Worm (Caenorhabditis elegans) whole organism, mixed stage, embryonic: ENCODE results near the gene W08A12.3.

ENCODE experiments used
- M03D4.4 ChIP-seq: sonication (generic microtip); optimal IDR thresholded peaks from 2 replicates; lab custom pipeline; 2017; ENCODE audit warnings: mild to moderate bottlenecking, missing genetic modification characterization, missing compliant biosample characterization
- bed-3 ChIP-seq: fragments of 200-800 bp; sonication (Bioruptor generic); optimal IDR thresholded peaks from 3 replicates; lab custom pipeline; 2018; ENCODE audit warnings: mild to moderate bottlenecking, missing genetic modification characterization, moderate library complexity, missing compliant biosample characterization
- blmp-1 ChIP-seq: fragments of 150-350 bp; optimal IDR thresholded peaks from 2 replicates; lab custom pipeline; 2014; ENCODE audit warnings: missing biosample characterization, missing genetic modification characterization
- ceh-39 ChIP-seq: fragments of 150-350 bp; optimal IDR thresholded peaks from 2 replicates; lab custom pipeline; 2014; ENCODE audit warnings: missing biosample characterization, missing genetic modification characterization
- ceh-43 ChIP-seq: fragments of 200-800 bp; sonication (Bioruptor generic); optimal IDR thresholded peaks from 2 replicates; lab custom pipeline; 2018; ENCODE audit warnings: mild to moderate bottlenecking, missing genetic modification characterization, moderate library complexity, missing compliant biosample characterization
- ceh-83 ChIP-seq: fragments of 200-800 bp; sonication (Bioruptor generic); optimal IDR thresholded peaks from 2 replicates; lab custom pipeline; 2018; ENCODE audit warnings: mild to moderate bottlenecking, missing genetic modification characterization, missing compliant biosample characterization
- ces-1 ChIP-seq: fragments of 150-350 bp; optimal IDR thresholded peaks from 2 replicates; lab custom pipeline; 2014; ENCODE audit warnings: missing biosample characterization, missing genetic modification reagents, missing genetic modification characterization
- cnd-1 ChIP-seq: fragments of 200-800 bp; sonication (Bioruptor generic); optimal IDR thresholded peaks from 2 replicates; lab custom pipeline; 2018; ENCODE audit warnings: mild to moderate bottlenecking, missing genetic modification characterization, missing compliant biosample characterization
- drap-1 ChIP-seq: fragments of 200-800 bp; sonication (Bioruptor generic); optimal IDR thresholded peaks from 3 replicates; lab custom pipeline; 2018; ENCODE audit warnings: mild to moderate bottlenecking, missing genetic modification characterization, missing compliant biosample characterization
- elt-1 ChIP-seq: sonication (generic microtip); optimal IDR thresholded peaks from 2 replicates; lab custom pipeline; 2017; ENCODE audit warnings: missing genetic modification characterization, mild to moderate bottlenecking, missing compliant biosample characterization, antibody characterized with exemption, moderate library complexity, borderline replicate concordance; ENCODE audit not compliant: insufficient read depth
- elt-3 ChIP-seq: fragments of 150-350 bp; optimal IDR thresholded peaks from 2 replicates; lab custom pipeline; 2014; ENCODE audit warnings: missing biosample characterization, missing genetic modification characterization
- ham-2 ChIP-seq: fragments of 200-800 bp; sonication (Bioruptor generic); optimal IDR thresholded peaks from 2 replicates; lab custom pipeline; 2018; ENCODE audit warnings: mild to moderate bottlenecking, missing genetic modification characterization, missing compliant biosample characterization
- hlh-1 ChIP-seq: fragments of 150-350 bp; optimal IDR thresholded peaks from 2 replicates; lab custom pipeline; 2014; ENCODE audit warnings: missing biosample characterization, missing genetic modification reagents, missing genetic modification characterization
- lin-13 ChIP-seq: fragments of 150-350 bp; optimal IDR thresholded peaks from 2 replicates; lab custom pipeline; 2014; ENCODE audit warnings: missing biosample characterization, missing genetic modification characterization
- lin-32 ChIP-seq: fragments of 200-800 bp; sonication (Bioruptor generic); optimal IDR thresholded peaks from 2 replicates; lab custom pipeline; 2018; ENCODE audit warnings: mild to moderate bottlenecking, missing genetic modification characterization, missing compliant biosample characterization
- lsy-2 ChIP-seq: fragments of 150-350 bp; optimal IDR thresholded peaks from 2 replicates; lab custom pipeline; 2014; ENCODE audit warnings: missing biosample characterization, missing genetic modification characterization
- mab-5 ChIP-seq: fragments of 150-350 bp; optimal IDR thresholded peaks from 2 replicates; lab custom pipeline; 2014; ENCODE audit warnings: missing biosample characterization, missing genetic modification characterization
- mep-1 ChIP-seq: fragments of 150-350 bp; optimal IDR thresholded peaks from 2 replicates; lab custom pipeline; 2017; ENCODE audit warnings: missing biosample characterization, missing genetic modification reagents, missing genetic modification characterization, inconsistent platforms
- nhr-12 ChIP-seq: fragments of 150-350 bp; optimal IDR thresholded peaks from 2 replicates; lab custom pipeline; 2014; ENCODE audit warnings: missing biosample characterization, missing genetic modification characterization
- nhr-2 ChIP-seq: fragments of 150-350 bp; optimal IDR thresholded peaks from 2 replicates; lab custom pipeline; 2014; ENCODE audit warnings: missing biosample characterization, missing genetic modification characterization
- nhr-237 ChIP-seq: fragments of 150-350 bp; optimal IDR thresholded peaks from 2 replicates; lab custom pipeline; 2014; ENCODE audit warnings: missing biosample characterization, missing genetic modification characterization
- pha-4 ChIP-seq: fragments of 150-350 bp; optimal IDR thresholded peaks from 2 replicates; lab custom pipeline; 2018; ENCODE audit warnings: missing biosample characterization, missing genetic modification reagents, missing genetic modification characterization
- sem-2 ChIP-seq: fragments of 200-800 bp; sonication (Bioruptor generic); optimal IDR thresholded peaks from 2 replicates; lab custom pipeline; 2018; ENCODE audit warnings: mild to moderate bottlenecking, missing genetic modification characterization, missing compliant biosample characterization
- sptf-1 ChIP-seq: sonication (generic microtip); optimal IDR thresholded peaks from 2 replicates; lab custom pipeline; 2017; ENCODE audit warnings: mild to moderate bottlenecking, missing genetic modification characterization, moderate library complexity, missing compliant biosample characterization
- tbx-8 ChIP-seq: fragments of 200-800 bp; sonication (Bioruptor generic); optimal IDR thresholded peaks from 2 replicates; lab custom pipeline; 2018; ENCODE audit warnings: mild to moderate bottlenecking, missing genetic modification characterization, moderate library complexity, missing compliant biosample characterization
- unc-120 ChIP-seq: sonication (generic microtip); optimal IDR thresholded peaks from 2 replicates; lab custom pipeline; 2017; ENCODE audit warnings: missing genetic modification characterization, missing compliant biosample characterization; ENCODE audit not compliant: poor library complexity, severe bottlenecking
- unc-39 ChIP-seq: fragments of 150-350 bp; optimal IDR thresholded peaks from 2 replicates; lab custom pipeline; 2014; ENCODE audit warnings: missing biosample characterization, missing genetic modification characterization
- unc-62 ChIP-seq: fragments of 150-350 bp; optimal IDR thresholded peaks from 2 replicates; lab custom pipeline; 2014; ENCODE audit warnings: missing biosample characterization, missing genetic modification reagents, missing genetic modification characterization
- zip-8 ChIP-seq: fragments of 150-350 bp; optimal IDR thresholded peaks from 2 replicates; lab custom pipeline; 2014; ENCODE audit warnings: missing biosample characterization, missing genetic modification characterization
- ztf-11 ChIP-seq: fragments of 150-350 bp; optimal IDR thresholded peaks from 2 replicates; lab custom pipeline; 2014; ENCODE audit warnings: missing biosample characterization, missing genetic modification characterization

The W08A12.3 gene

DNA sequence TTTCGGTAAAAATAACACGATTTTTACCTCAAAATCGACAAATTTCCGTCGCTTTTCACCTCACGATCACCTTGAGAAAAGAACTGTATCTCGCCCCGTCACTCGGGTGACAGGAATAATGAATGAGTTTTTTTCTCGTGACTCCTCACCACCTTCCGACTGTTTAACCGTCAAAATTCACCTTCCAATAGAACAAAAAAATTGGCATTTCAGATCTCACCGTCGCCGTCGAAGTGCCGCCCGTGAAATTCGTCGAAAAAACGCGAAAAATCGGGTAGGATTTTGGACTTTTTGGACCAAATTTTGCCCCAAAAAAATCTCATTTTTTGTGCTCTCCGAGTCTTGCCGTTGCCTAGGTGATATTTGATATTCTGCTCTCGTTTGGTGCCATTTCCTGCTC is 4.2 kb downstream of the W08A12.3 start, which contains the start of gene unc-132:
TSS of gene unc-132 (plus strand) at position 208 of the 400 bp plus-strand sequence.
- TF ChIP-seq lsy-2 (no peak), mab-5 (tag; lab: Kevin White, UChicago) (no peak), unc-39 (tag; lab: Kevin White, UChicago) (no peak), mep-1 (tag; lab: Kevin White, UChicago) (no peak), M03D4.4 (no peak), bed-3 (GFP tag; lab: Kevin White, UChicago) (no peak), ceh-83 (GFP tag; lab: Kevin White, UChicago) (no peak), nhr-12 (tag; lab: Kevin White, UChicago) (no peak), nhr-2 (tag; lab: Kevin White, UChicago) (no peak), pha-4 (tag; lab: Kevin White, UChicago) (no peak), elt-1 (tag; lab: Kevin White, UChicago) (no peak), lin-32 (no peak), blmp-1 (tag; lab: Kevin White, UChicago) (no peak), hlh-1 (no peak), elt-3 (tag; lab: Kevin White, UChicago) (no peak), tbx-8 (GFP tag; lab: Kevin White, UChicago) (no peak), ztf-11 (tag; lab: Kevin White, UChicago) (no peak), nhr-237 (tag; lab: Kevin White, UChicago) (no peak), unc-62 (no peak), unc-120 (tag; lab: Kevin White, UChicago) (no peak)

ce11 chrV:3688733-3689132 is 6.1 kb downstream of the W08A12.3 start:
- no peak for TF ChIP-seq ceh-39
- TF ChIP-seq elt-3 (tag; lab: Kevin White, UChicago): no peak
- TF ChIP-seq tbx-8 (GFP tag; lab: Kevin White, UChicago): no peak
- TF ChIP-seq drap-1: no peak
- TF ChIP-seq hlh-1: peak; percentile 56
- no peak for TF ChIP-seq nhr-237 (tag; lab: Kevin White, UChicago)
- TF ChIP-seq lin-32: peak; percentile 74
- TF ChIP-seq ham-2 (GFP tag; lab: Kevin White, UChicago): no peak
- no peak for TF ChIP-seq ztf-11 (tag; lab: Kevin White, UChicago)
- TF ChIP-seq cnd-1 (tag; lab: Kevin White, UChicago): peak; percentile 70
- TF ChIP-seq unc-62: no peak
- no peak for TF ChIP-seq lin-13 (tag; lab: Kevin White, UChicago)
- TF ChIP-seq bed-3 (GFP tag; lab: Kevin White, UChicago): no peak
- TF ChIP-seq mep-1 (tag; lab: Kevin White, UChicago): peak; percentile 15
- TF ChIP-seq mab-5 (tag; lab: Kevin White, UChicago): no peak
- peak; percentile 14 for TF ChIP-seq ces-1
- TF ChIP-seq, all 35 proteins: peak for 5

ce11 chrV:3692613-3693012 is 10.0 kb downstream of the W08A12.3 start:
- TF ChIP-seq zip-8 (no peak), ceh-43 (GFP tag; lab: Kevin White, UChicago) (no peak), sem-2 (no peak), ces-1 (no peak)
- TF ChIP-seq, all 35 proteins: peak for 0

ce11 chrV:3693657-3694056 is 11.0 kb downstream of the W08A12.3 start:
- TF ChIP-seq sptf-1 (no peak), unc-120 (tag; lab: Kevin White, UChicago) (no peak), elt-1 (tag; lab: Kevin White, UChicago) (no peak), sem-2 (no peak), nhr-237 (tag; lab: Kevin White, UChicago) (no peak), lin-32 (no peak), cnd-1 (tag; lab: Kevin White, UChicago) (no peak), unc-39 (tag; lab: Kevin White, UChicago) (no peak), bed-3 (GFP tag; lab: Kevin White, UChicago) (no peak), ceh-83 (GFP tag; lab: Kevin White, UChicago) (no peak), zip-8 (no peak), unc-62 (no peak)

- no peak for TF ChIP-seq nhr-12 (tag; lab: Kevin White, UChicago)
- peak; percentile 52 for TF ChIP-seq hlh-1
Measured at ce11 chrV:3695254-3695653, 12.6 kb downstream of the W08A12.3 start.
